Fruit fly (Drosophila melanogaster): Measurements from ENCODE around the gene mtm.

Gene mtm

dm6 chr2L:6075345-6075744 is 38.5 kb upstream of the mtm start (continued):
- TF ChIP-seq nerfin-1 (tag; optimal IDR thresholded peaks at IDR 0.05) (peak; percentile 34), CG11085 (GFP tag; IDR thresholded peaks at IDR 0.05) (no peak), D19B (GFP tag; optimal IDR thresholded peaks at IDR 0.05) (no peak), Ravus (GFP tag; IDR thresholded peaks at IDR 0.05) (no peak), ara (GFP tag; IDR thresholded peaks at IDR 0.05) (peak; percentile 22; the same call in 1 of the 2 replicates), grau (tag; optimal IDR thresholded peaks at IDR 0.05) (no peak), Bgb (GFP tag; IDR thresholded peaks at IDR 0.05; ENCODE audit: partially characterized antibody) (no peak; the same call in 1 of the 2 replicates), tll (GFP tag; optimal IDR thresholded peaks at IDR 0.05) (no peak), seq (GFP tag; IDR thresholded peaks at IDR 0.05) (no peak), CG3163 (GFP tag; optimal IDR thresholded peaks at IDR 0.05) (no peak), YL-1 (GFP tag; optimal IDR thresholded peaks at IDR 0.05) (no peak), Dip3 (GFP tag; optimal IDR thresholded peaks at IDR 0.05) (no peak), abd-A (tag; optimal IDR thresholded peaks at IDR 0.05) (peak; percentile 94), CG10543 (GFP tag; optimal IDR thresholded peaks at IDR 0.05) (peak; percentile 41), CG10565 (GFP tag; optimal IDR thresholded peaks at IDR 0.05) (no peak), CG5953 (GFP tag; IDR thresholded peaks at IDR 0.05) (no peak), Poxn (GFP tag; IDR thresholded peaks at IDR 0.05) (no peak), z (GFP tag; IDR thresholded peaks at IDR 0.05) (peak; percentile 94), sens (GFP tag) (no peak), CG6254 (GFP tag; optimal IDR thresholded peaks at IDR 0.05) (peak; percentile 33), Xbp1 (GFP tag; optimal IDR thresholded peaks at IDR 0.05) (no peak), lilli (GFP tag; optimal IDR thresholded peaks at IDR 0.05) (no peak), dm (GFP tag; optimal IDR thresholded peaks at IDR 0.05) (no peak), Ets65A (GFP tag) (no peak), CG4617 (GFP tag; optimal IDR thresholded peaks at IDR 0.05; ENCODE audit: borderline replicate concordance) (no peak), B-H1 (GFP tag; IDR thresholded peaks at IDR 0.05) (no peak), CG11247 (GFP tag; IDR thresholded peaks at IDR 0.05) (no peak), exex (tag; optimal IDR thresholded peaks at IDR 0.05) (no peak), schlank (tag; optimal IDR thresholded peaks at IDR 0.05) (no peak), CG13775 (GFP tag; optimal IDR thresholded peaks at IDR 0.05) (no peak), Hr3 (GFP tag; optimal IDR thresholded peaks at IDR 0.05) (peak; percentile 43), Sox102F (GFP tag; optimal IDR thresholded peaks at IDR 0.05) (no peak), Sry-δ (GFP tag; optimal IDR thresholded peaks at IDR 0.05) (no peak), pfk (GFP tag; optimal IDR thresholded peaks at IDR 0.05) (no peak), CG16815 (GFP tag; optimal IDR thresholded peaks at IDR 0.05) (no peak), trh (GFP tag; optimal IDR thresholded peaks at IDR 0.05) (no peak), insv (GFP tag; optimal IDR thresholded peaks at IDR 0.05) (no peak), CG9215 (GFP tag; IDR thresholded peaks at IDR 0.05) (no peak), CG8478 (optimal IDR thresholded peaks at IDR 0.05) (no peak), fu2 (GFP tag; optimal IDR thresholded peaks at IDR 0.05) (no peak), jigr1 (GFP tag; IDR thresholded peaks at IDR 0.05) (no peak), HLHmδ (GFP tag; optimal IDR thresholded peaks at IDR 0.05) (no peak), mirr (GFP tag; optimal IDR thresholded peaks at IDR 0.05) (no peak), CG32532 (GFP tag; IDR thresholded peaks at IDR 0.05) (no peak), hth (optimal IDR thresholded peaks at IDR 0.05) (no peak), CG11560 (tag; IDR thresholded peaks at IDR 0.05) (no peak), lola (GFP tag; optimal IDR thresholded peaks at IDR 0.05) (no peak), CG7928 (GFP tag; optimal IDR thresholded peaks at IDR 0.05) (no peak), CG11504 (tag; optimal IDR thresholded peaks at IDR 0.05) (no peak), fd96Cb (tag; optimal IDR thresholded peaks at IDR 0.05) (no peak), Max (GFP tag; optimal IDR thresholded peaks at IDR 0.05) (no peak), unpg (GFP tag; optimal IDR thresholded peaks at IDR 0.05) (no peak)

Measured in whole organism, embryonic.